Worm (Caenorhabditis elegans) whole organism, L3 larva: ENCODE results near the gene lgg-3.

Experiments
- ceh-9 ChIP-seq: sonication (generic microtip); optimal IDR thresholded peaks from 2 replicates; lab custom pipeline; 2018; ENCODE audit warnings: missing biosample characterization, missing genetic modification characterization
- fos-1 ChIP-seq: fragments of 150-350 bp; optimal IDR thresholded peaks from 2 replicates; lab custom pipeline; 2014; ENCODE audit warnings: missing biosample characterization, missing genetic modification characterization
- jun-1 ChIP-seq: fragments of 150-350 bp; optimal IDR thresholded peaks from 2 replicates; lab custom pipeline; 2014; ENCODE audit warnings: missing biosample characterization, missing genetic modification reagents, missing genetic modification characterization
- lin-15B ChIP-seq: fragments of 150-350 bp; optimal IDR thresholded peaks from 2 replicates; lab custom pipeline; 2014; ENCODE audit warnings: missing biosample characterization, missing genetic modification characterization
- nhr-25 ChIP-seq: sonication (generic microtip); optimal IDR thresholded peaks from 2 replicates; lab custom pipeline; 2017; ENCODE audit warnings: missing biosample characterization, missing genetic modification characterization
- unc-62 ChIP-seq: fragments of 150-350 bp; sonication (generic microtip); optimal IDR thresholded peaks from 4 replicates; lab custom pipeline; 2014; ENCODE audit warnings: missing biosample characterization, missing genetic modification reagents, missing genetic modification characterization

DNA sequence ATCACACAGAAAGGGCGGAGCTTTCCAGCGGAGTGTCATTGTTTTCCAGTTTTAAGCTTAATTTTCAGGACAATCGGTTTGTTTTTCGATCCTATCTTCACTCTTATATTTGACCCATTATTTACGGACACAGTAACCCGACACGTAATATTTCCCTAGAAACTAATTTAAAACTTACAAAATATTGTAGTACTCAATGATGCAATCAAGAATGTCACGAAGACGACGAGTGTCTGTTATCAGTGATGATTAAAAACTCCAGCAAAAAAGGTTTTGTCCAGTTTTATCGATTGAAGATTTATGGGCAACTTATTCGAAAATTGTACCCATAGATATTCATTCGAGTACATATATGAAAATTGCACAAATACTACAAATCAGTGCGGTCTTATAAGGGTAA is 35.1 kb upstream of the lgg-3 start, which contains the start of gene B0244.17:
- TF ChIP-seq nhr-25 (tag; lab: Kevin White, UChicago) (no peak), unc-62 (GFP tag; lab: Kevin White, UChicago) (no peak), jun-1 (tag; lab: Kevin White, UChicago) (no peak), lin-15B (no peak), ceh-9 (tag; lab: Kevin White, UChicago) (no peak), fos-1 (tag; lab: Kevin White, UChicago) (no peak)
